Fruit fly (Drosophila melanogaster): ENCODE data around the gene Idh.
A peak's percentile ranks its signal among the peaks of the same experiment; 100 is the strongest.

Gene Idh

DNA sequence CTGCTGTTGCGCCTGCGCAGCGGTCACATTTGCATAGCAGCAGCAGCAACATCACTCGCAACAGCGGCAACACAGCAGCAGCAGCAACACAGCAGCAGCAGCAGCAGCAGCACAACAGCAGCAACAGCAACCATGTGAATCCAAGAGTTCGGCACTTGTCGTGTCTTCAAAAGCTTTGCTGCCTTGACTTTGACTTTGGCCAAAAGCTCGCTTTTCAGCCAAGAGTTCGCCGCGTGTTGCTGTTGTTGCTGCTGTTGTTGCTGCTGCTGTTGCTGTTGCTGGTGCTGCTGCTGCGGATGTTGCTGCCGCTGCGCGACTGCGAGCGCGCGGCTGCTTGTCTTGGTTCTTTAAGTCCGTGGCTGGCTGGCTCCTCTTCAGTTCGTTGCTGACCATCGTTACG, 11.3 kb upstream of the Idh start, which contains the start of gene ImpE1 (continued):
- 0 out of 4 replicates have a peak, but pooled peaks have one; percentile 72 for TF ChIP-seq chinmo (GFP tag; IDR thresholded peaks at IDR 0.05; ENCODE audit: partially characterized antibody)
- 0 out of 2 replicates have a peak, but pooled peaks have one; percentile 16 for TF ChIP-seq CG9932 (GFP tag; IDR thresholded peaks at IDR 0.05)
- no peak for TF ChIP-seq CG10147 (GFP tag; optimal IDR thresholded peaks at IDR 0.05)
- peak; percentile 14 for TF ChIP-seq sens (GFP tag)
- peak; percentile 48; the same call in 1 of the 2 replicates for TF ChIP-seq vvl (GFP tag; IDR thresholded peaks at IDR 0.05)
- TF ChIP-seq Kr (GFP tag; optimal IDR thresholded peaks at IDR 0.05): no peak

DNA sequence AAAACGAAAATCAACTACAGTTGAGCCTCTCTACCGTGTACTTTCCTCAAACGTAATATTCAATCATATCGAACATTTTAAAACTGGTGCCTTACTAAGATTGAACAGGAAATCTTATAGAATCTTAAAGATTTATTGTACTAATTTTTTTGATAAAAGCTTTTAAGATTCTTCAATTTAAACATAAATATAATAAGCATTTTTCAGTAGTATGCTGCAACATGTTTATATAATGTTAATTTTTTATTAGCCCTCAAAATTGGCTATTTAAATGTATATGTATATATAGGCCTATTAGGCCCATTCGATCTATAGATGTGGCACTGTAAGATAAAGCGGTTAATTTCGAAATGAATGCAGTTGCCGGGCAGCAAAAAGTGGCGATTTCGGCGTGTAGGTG, 10.8 kb upstream of the Idh start:
- TF ChIP-seq gcm2 (GFP tag; optimal IDR thresholded peaks at IDR 0.05) (no peak), CG4404 (GFP tag; IDR thresholded peaks at IDR 0.05) (no peak), CG6854 (GFP tag; optimal IDR thresholded peaks at IDR 0.05) (no peak), CG8388 (GFP tag; optimal IDR thresholded peaks at IDR 0.05) (no peak), CG7745 (tag; optimal IDR thresholded peaks at IDR 0.05) (no peak), lab (GFP tag; optimal IDR thresholded peaks at IDR 0.05) (no peak), sob (GFP tag; IDR thresholded peaks at IDR 0.05) (no peak), Opbp (GFP tag; IDR thresholded peaks at IDR 0.05; ENCODE audit: partially characterized antibody) (no peak), cad (GFP tag; optimal IDR thresholded peaks at IDR 0.05) (no peak), zfh2 (GFP tag; optimal IDR thresholded peaks at IDR 0.05) (no peak)

DNA sequence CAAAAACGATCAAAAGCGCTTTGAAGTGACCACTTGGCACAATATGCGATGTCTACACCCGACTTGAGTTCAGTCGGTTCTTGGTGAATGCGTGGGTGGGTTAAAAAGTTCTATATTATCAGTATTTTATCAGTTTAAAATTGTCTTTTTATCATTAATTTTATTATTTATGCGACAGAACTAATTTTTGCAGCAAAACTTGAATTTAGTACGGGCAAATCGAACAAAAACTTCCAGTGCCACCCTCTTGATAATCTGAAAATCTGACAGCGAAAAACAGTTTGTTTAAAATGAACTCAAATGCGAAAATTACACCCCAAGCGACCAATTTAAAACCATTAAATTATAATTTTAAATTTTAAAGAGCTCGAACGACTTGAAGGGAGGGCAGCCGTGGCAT, 10.2 kb upstream of the Idh start:
- TF ChIP-seq CG34422 (GFP tag; IDR thresholded peaks at IDR 0.05): no peak
- TF ChIP-seq CG6254 (GFP tag; optimal IDR thresholded peaks at IDR 0.05): no peak
- no peak for TF ChIP-seq CG3726 (GFP tag; IDR thresholded peaks at IDR 0.05)
- 0 out of 2 replicates have a peak, but pooled peaks have one; percentile 9 for TF ChIP-seq vvl (GFP tag; IDR thresholded peaks at IDR 0.05)
- TF ChIP-seq lbe (GFP tag; optimal IDR thresholded peaks at IDR 0.05): peak; percentile 9
- no peak for TF ChIP-seq CG13123 (GFP tag; optimal IDR thresholded peaks at IDR 0.05)
- no peak for TF ChIP-seq wdn (GFP tag; IDR thresholded peaks at IDR 0.05)
- no peak for TF ChIP-seq gem (tag; optimal IDR thresholded peaks at IDR 0.05)
- TF ChIP-seq CG10565 (GFP tag; optimal IDR thresholded peaks at IDR 0.05): no peak
- no peak for TF ChIP-seq Nf-YC (tag; optimal IDR thresholded peaks at IDR 0.05)
- TF ChIP-seq crol (GFP tag; IDR thresholded peaks at IDR 0.05): no peak
- no peak for TF ChIP-seq CG16863 (GFP tag; optimal IDR thresholded peaks at IDR 0.05)
- no peak for TF ChIP-seq Atf-2 (GFP tag; optimal IDR thresholded peaks at IDR 0.05)
- no peak for TF ChIP-seq tap (tag; optimal IDR thresholded peaks at IDR 0.05)
- TF ChIP-seq pita (GFP tag; optimal IDR thresholded peaks at IDR 0.05): no peak
- no peak for TF ChIP-seq Hey (tag; optimal IDR thresholded peaks at IDR 0.05)
- TF ChIP-seq CG12391 (tag; optimal IDR thresholded peaks at IDR 0.05): no peak
- peak; percentile 53 for TF ChIP-seq sens (GFP tag)
- TF ChIP-seq Nf-YB (GFP tag; optimal IDR thresholded peaks at IDR 0.05): no peak
- 0 out of 2 replicates have a peak, but pooled peaks have one; percentile 27 for TF ChIP-seq slbo (GFP tag; IDR thresholded peaks at IDR 0.05)
- TF ChIP-seq row (GFP tag; IDR thresholded peaks at IDR 0.05): 0 out of 3 replicates have a peak, but pooled peaks have one; percentile 36
- TF ChIP-seq lov (optimal IDR thresholded peaks at IDR 0.05): no peak
- TF ChIP-seq lov (GFP tag; IDR thresholded peaks at IDR 0.05): no peak
- no peak for TF ChIP-seq CG5180 (GFP tag; optimal IDR thresholded peaks at IDR 0.05)
- no peak for TF ChIP-seq danr (GFP tag; IDR thresholded peaks at IDR 0.05)
- no peak for TF ChIP-seq CG7963 (GFP tag; IDR thresholded peaks at IDR 0.05; ENCODE audit: partially characterized antibody)
- TF ChIP-seq B-H1 (GFP tag; IDR thresholded peaks at IDR 0.05): no peak
- TF ChIP-seq croc (GFP tag; conservative IDR thresholded peaks at IDR 0.05): no peak
- 0 out of 2 replicates have a peak, but pooled peaks have one; percentile 11 for TF ChIP-seq lmd (GFP tag; IDR thresholded peaks at IDR 0.05)
- TF ChIP-seq zen2 (GFP tag; IDR thresholded peaks at IDR 0.05; ENCODE audit: partially characterized antibody): no peak
- no peak for TF ChIP-seq ems (GFP tag; optimal IDR thresholded peaks at IDR 0.05)
- TF ChIP-seq Camta (GFP tag; optimal IDR thresholded peaks at IDR 0.05): no peak
- no peak for TF ChIP-seq dysf (GFP tag; IDR thresholded peaks at IDR 0.05)
- TF ChIP-seq az2 (GFP tag; optimal IDR thresholded peaks at IDR 0.05): no peak
- peak; percentile 40 for TF ChIP-seq Ets65A (GFP tag)

Data from whole organism, embryonic.